Worm (Caenorhabditis elegans) whole organism, L3 larva: ENCODE data around the gene T07E3.2.

Experiments
- ZK546.5 ChIP-seq: sonication (generic microtip); optimal IDR thresholded peaks from 2 replicates; lab custom pipeline; 2017; ENCODE audit warnings: missing biosample characterization, missing genetic modification characterization
- ceh-9 ChIP-seq: sonication (generic microtip); optimal IDR thresholded peaks from 2 replicates; lab custom pipeline; 2018; ENCODE audit warnings: missing biosample characterization, missing genetic modification characterization
- egl-27 ChIP-seq: sonication (generic microtip); optimal IDR thresholded peaks from 4 replicates; lab custom pipeline; 2017; ENCODE audit warnings: missing biosample characterization, missing genetic modification reagents, missing genetic modification characterization
- jun-1 ChIP-seq: fragments of 150-350 bp; optimal IDR thresholded peaks from 2 replicates; lab custom pipeline; 2014; ENCODE audit warnings: missing biosample characterization, missing genetic modification reagents, missing genetic modification characterization
- nhr-28 ChIP-seq: fragments of 150-350 bp; optimal IDR thresholded peaks from 2 replicates; lab custom pipeline; 2014; ENCODE audit warnings: missing biosample characterization, missing genetic modification characterization
- unc-62 ChIP-seq: fragments of 150-350 bp; sonication (generic microtip); optimal IDR thresholded peaks from 4 replicates; lab custom pipeline; 2014; ENCODE audit warnings: missing biosample characterization, missing genetic modification reagents, missing genetic modification characterization
- zag-1 ChIP-seq: fragments of 150-350 bp; optimal IDR thresholded peaks from 2 replicates; lab custom pipeline; 2014; ENCODE audit warnings: missing biosample characterization, missing genetic modification characterization
- ztf-11 ChIP-seq: fragments of 150-350 bp; optimal IDR thresholded peaks from 2 replicates; lab custom pipeline; 2014; ENCODE audit warnings: missing biosample characterization, missing genetic modification characterization

- no peak for TF ChIP-seq ceh-9
- no peak for TF ChIP-seq ztf-11 (tag; lab: Kevin White, UChicago)
- TF ChIP-seq nhr-28 = no peak
- no peak for TF ChIP-seq egl-27 (tag; lab: Kevin White, UChicago)
- TF ChIP-seq zag-1 (tag; lab: Kevin White, UChicago) = no peak
- no peak for TF ChIP-seq unc-62
- TF ChIP-seq jun-1 (tag; lab: Kevin White, UChicago) = no peak
- TF ChIP-seq ZK546.5 (tag; lab: Kevin White, UChicago) = no peak
Measured at ce11 chrIII:6945319-6945718, 38.8 kb downstream of the T07E3.2 start.
